Worm (Caenorhabditis elegans): ENCODE data around the gene math-19.
"Not testable (repeated sequence)": the region's sequence is repeated elsewhere in the genome, so short reads cannot be mapped to it uniquely, and the experiment has no call there.

math-19 gene

ce11 chrII:1989010-1989409 lies 9.7 kb upstream of the math-19 start, which contains the start of gene math-44:
math-44 (plus strand) TSS chrII:1989310.
- TF ChIP-seq madf-10 (tag; optimal IDR thresholded peaks at IDR 0.05) (no peak), nhr-80 (tag; optimal IDR thresholded peaks at IDR 0.05) (peak; percentile 4)

DNA sequence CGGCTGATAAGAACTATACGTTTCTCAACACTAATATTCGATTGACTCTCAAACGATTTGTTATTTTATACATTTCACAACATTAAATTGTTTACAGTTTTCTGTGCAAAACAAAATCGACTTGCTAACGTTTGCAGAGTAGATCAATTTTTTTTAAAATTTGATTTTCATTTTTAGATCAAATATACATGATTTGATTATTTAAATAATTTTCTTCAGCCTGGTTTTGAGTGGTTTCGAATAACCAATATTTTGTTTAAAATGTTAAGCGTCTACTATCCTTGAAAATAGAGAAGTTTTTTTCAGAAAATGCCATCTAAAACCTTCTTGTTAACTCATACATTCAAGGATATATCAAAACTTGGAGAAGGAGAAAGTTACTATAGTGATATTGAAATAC lies 4.9 kb upstream of the math-19 start, which contains the start of gene math-21:
Gene math-21 (plus strand): TSS at position 301 of the 400 bp plus-strand sequence.
- TF ChIP-seq F37B4.10 (GFP tag; IDR thresholded peaks at IDR 0.05) (no peak), nhr-80 (tag; optimal IDR thresholded peaks at IDR 0.05) (peak; percentile 10)

DNA sequence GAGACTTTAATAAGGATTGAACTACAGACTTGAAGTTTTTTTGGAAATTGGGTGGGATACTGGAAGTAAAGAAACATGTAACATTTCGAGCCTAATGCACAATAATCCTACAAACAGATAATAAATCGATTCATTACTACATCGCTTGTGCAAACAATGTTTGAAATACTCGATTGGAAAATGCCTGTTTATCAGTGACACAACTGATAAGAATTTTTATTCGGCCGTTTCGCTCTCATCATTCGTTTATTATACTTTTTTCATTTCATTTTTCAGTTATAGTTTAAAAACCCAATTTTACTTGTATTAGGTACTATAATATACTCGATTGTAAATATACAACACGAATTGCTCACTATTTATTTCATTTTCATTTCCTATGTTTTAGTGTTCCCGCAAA lies 2.9 kb upstream of the math-19 start:
- TF ChIP-seq nhr-80 (tag; optimal IDR thresholded peaks at IDR 0.05) = peak; percentile 27
- TF ChIP-seq ets-4 (GFP tag; optimal IDR thresholded peaks at IDR 0.05) = no peak

- no peak for TF ChIP-seq egrh-3 (GFP tag; IDR thresholded peaks at IDR 0.05)
- no peak for TF ChIP-seq lin-40 (tag; optimal IDR thresholded peaks at IDR 0.05)
- TF ChIP-seq lsl-1 (GFP tag; optimal IDR thresholded peaks at IDR 0.05) = no peak
- TF ChIP-seq repo-1 (tag; optimal IDR thresholded peaks at IDR 0.05) = no peak
- TF ChIP-seq B0336.3 (GFP tag; IDR thresholded peaks at IDR 0.05) = no peak
- TF ChIP-seq mes-4 (tag; optimal IDR thresholded peaks at IDR 0.05) = no peak
- no peak for TF ChIP-seq madf-10 (tag; optimal IDR thresholded peaks at IDR 0.05)
- no peak for TF ChIP-seq mxl-1 (tag; optimal IDR thresholded peaks at IDR 0.05)
- TF ChIP-seq snpc-1.3 (tag; optimal IDR thresholded peaks at IDR 0.05; ENCODE audit: insufficient read depth) = no peak
- TF ChIP-seq attf-3 (GFP tag; conservative IDR thresholded peaks at IDR 0.05) = no peak
- TF ChIP-seq Y67H2A.10 (GFP tag; conservative IDR thresholded peaks at IDR 0.05) = no peak
- TF ChIP-seq egl-44 (GFP tag; IDR thresholded peaks at IDR 0.05) = no peak
- no peak for TF ChIP-seq nfya-1 (tag; optimal IDR thresholded peaks at IDR 0.05; ENCODE audit: borderline replicate concordance, insufficient read depth)
- TF ChIP-seq pbrm-1 (GFP tag; IDR thresholded peaks at IDR 0.05) = no peak
- no peak for TF ChIP-seq F37B4.10 (GFP tag; IDR thresholded peaks at IDR 0.05)
- TF ChIP-seq attf-6 (GFP tag; IDR thresholded peaks at IDR 0.05) = no peak
- TF ChIP-seq F22D6.2 (tag; optimal IDR thresholded peaks at IDR 0.05) = no peak
- no peak for TF ChIP-seq aptf-3 (GFP tag; IDR thresholded peaks at IDR 0.05)
- TF ChIP-seq lin-26 (GFP tag; IDR thresholded peaks at IDR 0.05) = no peak
These were observed 2.4 kb upstream of the math-19 start, which contains the start of gene math-20 for ce11 chrII:1996237-1996636. math-20 (plus strand) TSS chrII:1996537.

DNA sequence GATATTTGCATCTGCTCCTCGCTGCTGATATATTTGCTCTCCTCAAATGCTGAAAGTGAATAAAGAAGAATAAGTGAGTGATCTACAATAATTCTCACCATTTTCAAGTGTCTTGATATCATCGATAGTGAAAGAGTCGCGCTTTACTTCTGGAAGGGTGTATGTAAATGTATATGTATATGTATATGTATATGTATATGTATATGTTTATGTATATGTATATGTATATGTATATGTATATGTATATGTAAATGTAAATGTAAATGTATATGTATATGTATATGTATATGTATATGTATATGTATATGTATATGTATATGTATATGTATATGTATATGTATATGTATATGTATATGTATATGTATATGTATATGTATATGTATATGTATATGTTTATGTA lies 2.1 kb downstream of the math-19 start, which contains the start of gene ceh-84:
Gene ceh-84 (minus strand): TSS at position 101 of the 400 bp plus-strand sequence.
- not testable (repeated sequence) for TF ChIP-seq F37B4.10 (GFP tag; IDR thresholded peaks at IDR 0.05); lir-1 (GFP tag; conservative IDR thresholded peaks at IDR 0.05); C06A6.2 (GFP tag; conservative IDR thresholded peaks at IDR 0.05)

ce11 chrII:2011179-2011578 lies 12.5 kb downstream of the math-19 start:
- TF ChIP-seq Y53F4B.3 (GFP tag; IDR thresholded peaks at IDR 0.05) (no peak), B0336.3 (GFP tag; IDR thresholded peaks at IDR 0.05) (no peak), repo-1 (tag; optimal IDR thresholded peaks at IDR 0.05) (no peak), him-1 (tag; optimal IDR thresholded peaks at IDR 0.05) (no peak), madf-6 (GFP tag; IDR thresholded peaks at IDR 0.05) (no peak), egrh-3 (GFP tag; IDR thresholded peaks at IDR 0.05) (no peak), C17E4.6 (GFP tag; IDR thresholded peaks at IDR 0.05) (no peak), attf-3 (GFP tag; conservative IDR thresholded peaks at IDR 0.05) (no peak), hmg-1.2 (GFP tag; IDR thresholded peaks at IDR 0.05) (no peak), ztf-18 (tag; optimal IDR thresholded peaks at IDR 0.05) (no peak), egl-44 (GFP tag; IDR thresholded peaks at IDR 0.05) (no peak), nhr-179 (tag; optimal IDR thresholded peaks at IDR 0.05) (no peak), ekl-4 (GFP tag; IDR thresholded peaks at IDR 0.05) (no peak)

Data from whole organism, young adult.